Worm (Caenorhabditis elegans) whole organism, L4 larva: ENCODE measurements around the gene T04C12.33.
A peak's percentile ranks its signal among the peaks of the same experiment; 100 is the strongest.

Experiments
- F10B5.3 ChIP-seq: sonication (generic microtip); optimal IDR thresholded peaks from 2 replicates; lab custom pipeline; 2016; ENCODE audit warnings: mild to moderate bottlenecking, missing genetic modification characterization, missing compliant biosample characterization
- F49E8.2 ChIP-seq: sonication (generic microtip); optimal IDR thresholded peaks from 2 replicates; lab custom pipeline; 2016; ENCODE audit warnings: missing compliant biosample characterization, mild to moderate bottlenecking, missing genetic modification characterization, borderline replicate concordance
- T20F7.1 ChIP-seq: fragments of 200-800 bp; sonication (Bioruptor generic); optimal IDR thresholded peaks from 2 replicates; lab custom pipeline; 2018; ENCODE audit warnings: mild to moderate bottlenecking, missing genetic modification characterization, missing compliant biosample characterization
- Y105C5A.15 ChIP-seq: fragments of 200-800 bp; sonication (Bioruptor generic); IDR thresholded peaks from 2 replicates; pipeline ENCODE4 v1.3.6; 2022; ENCODE audit warnings: missing genetic modification characterization, missing compliant biosample characterization
- Y75B8A.6 ChIP-seq: fragments of 200-800 bp; sonication (Bioruptor generic); IDR thresholded peaks from 2 replicates; pipeline ENCODE4 v1.3.6; 2022; ENCODE audit warnings: missing genetic modification reagents, missing genetic modification characterization, missing compliant biosample characterization
- aha-1 ChIP-seq: fragments of 150-350 bp; peaks from one replicate; lab custom pipeline; 2014; ENCODE audit warnings: missing biosample characterization, missing genetic modification characterization
- arid-1 ChIP-seq: fragments of 200-800 bp; sonication (Bioruptor generic); conservative IDR thresholded peaks from 2 replicates; pipeline ENCODE4 v1.3.6; 2022; ENCODE audit warnings: missing genetic modification reagents, missing genetic modification characterization, missing compliant biosample characterization
- ceh-20 ChIP-seq: fragments of 200-800 bp; sonication (Bioruptor generic); IDR thresholded peaks from 2 replicates; pipeline ENCODE4 v1.3.6; 2022; ENCODE audit warnings: missing genetic modification reagents, missing genetic modification characterization, missing compliant biosample characterization
- ceh-28 ChIP-seq: fragments of 150-350 bp; optimal IDR thresholded peaks from 2 replicates; lab custom pipeline; 2014; ENCODE audit warnings: missing biosample characterization, missing genetic modification reagents, missing genetic modification characterization
- ceh-44 ChIP-seq: fragments of 200-800 bp; sonication (Bioruptor generic); IDR thresholded peaks from 2 replicates; pipeline ENCODE4 v1.3.6; 2022; ENCODE audit warnings: missing genetic modification reagents, missing genetic modification characterization, missing compliant biosample characterization
- ces-1 ChIP-seq: fragments of 150-350 bp; sonication (generic microtip); optimal IDR thresholded peaks from 4 replicates; lab custom pipeline; 2014; ENCODE audit warnings: missing biosample characterization, missing genetic modification reagents, missing genetic modification characterization
- daf-16 ChIP-seq, 3 experiments: sonication (generic microtip); optimal IDR thresholded peaks; 2 replicates each; lab custom pipeline; 2016 to 2017; ENCODE audit warnings: missing genetic modification characterization in 3 of 3, missing genetic modification reagents in 3 of 3, mild to moderate bottlenecking in 2 of 3, missing compliant biosample characterization in 2 of 3, missing biosample characterization in 1 of 3, moderate library complexity in 1 of 3
- daf-19 ChIP-seq: fragments of 200-800 bp; sonication (Bioruptor generic); conservative IDR thresholded peaks from 2 replicates; pipeline ENCODE4 v1.3.6; 2022; ENCODE audit warnings: missing genetic modification characterization, missing compliant biosample characterization
- dve-1 ChIP-seq: sonication (generic microtip); optimal IDR thresholded peaks from 2 replicates; lab custom pipeline; 2017; ENCODE audit warnings: antibody characterized with exemption, mild to moderate bottlenecking, missing genetic modification characterization, missing compliant biosample characterization; ENCODE audit not compliant: insufficient read depth
- egl-27 ChIP-seq: sonication (generic microtip); optimal IDR thresholded peaks from 3 replicates; lab custom pipeline; 2017; ENCODE audit warnings: missing biosample characterization, missing genetic modification reagents, missing genetic modification characterization
- fkh-10 ChIP-seq: fragments of 150-350 bp; optimal IDR thresholded peaks from 2 replicates; lab custom pipeline; 2014; ENCODE audit warnings: missing biosample characterization, missing genetic modification reagents, missing genetic modification characterization
- hif-1 ChIP-seq, 2 experiments: sonication (generic microtip); optimal IDR thresholded peaks; 2 replicates each; lab custom pipeline; 2016 to 2017; ENCODE audit warnings: missing compliant biosample characterization in 2 of 2, missing genetic modification characterization in 2 of 2, missing genetic modification reagents in 2 of 2, missing genotype in 2 of 2, mild to moderate bottlenecking in 1 of 2
- hlh-30 ChIP-seq: sonication (generic microtip); optimal IDR thresholded peaks from 2 replicates; lab custom pipeline; 2017; ENCODE audit warnings: antibody characterized with exemption, mild to moderate bottlenecking, missing genetic modification characterization, missing compliant biosample characterization; ENCODE audit not compliant: insufficient read depth
- lin-1 ChIP-seq: fragments of 200-800 bp; sonication (Bioruptor generic); IDR thresholded peaks from 2 replicates; pipeline ENCODE4 v1.3.6; 2022; ENCODE audit warnings: missing genetic modification reagents, missing genetic modification characterization, missing compliant biosample characterization
- lin-29 ChIP-seq: fragments of 200-800 bp; sonication (Bioruptor generic); IDR thresholded peaks from 2 replicates; pipeline ENCODE4 v1.3.6; 2022; ENCODE audit warnings: missing genetic modification reagents, missing genetic modification characterization, missing compliant biosample characterization
- lir-3 ChIP-seq: sonication (generic microtip); optimal IDR thresholded peaks from 2 replicates; lab custom pipeline; 2016; ENCODE audit warnings: mild to moderate bottlenecking, missing genetic modification characterization, missing compliant biosample characterization
- lsy-2 ChIP-seq, 2 experiments: fragments of 150-350 bp in 1 of 2; sonication (generic microtip) in 1 of 2; optimal IDR thresholded peaks; 2 replicates each; lab custom pipeline; 2014 to 2017; ENCODE audit warnings: missing biosample characterization in 2 of 2, missing genetic modification characterization in 2 of 2
- mdl-1 ChIP-seq, 2 experiments: fragments of 150-350 bp in 1 of 2; sonication (generic microtip) in 1 of 2; optimal IDR thresholded peaks; 2 replicates each; lab custom pipeline; 2014 to 2017; ENCODE audit warnings: missing biosample characterization in 2 of 2, missing genetic modification characterization in 2 of 2
- nhr-102 ChIP-seq: sonication (generic microtip); optimal IDR thresholded peaks from 2 replicates; lab custom pipeline; 2016; ENCODE audit warnings: mild to moderate bottlenecking, missing genetic modification characterization, moderate library complexity, missing compliant biosample characterization
- nhr-111 ChIP-seq: fragments of 200-800 bp; sonication (Bioruptor generic); optimal IDR thresholded peaks from 2 replicates; lab custom pipeline; 2018; ENCODE audit warnings: mild to moderate bottlenecking, missing genetic modification characterization, missing compliant biosample characterization
- nhr-237 ChIP-seq: sonication (generic microtip); optimal IDR thresholded peaks from 2 replicates; lab custom pipeline; 2017; ENCODE audit warnings: missing biosample characterization, missing genetic modification characterization
- nhr-25 ChIP-seq: sonication (generic microtip); optimal IDR thresholded peaks from 2 replicates; lab custom pipeline; 2017; ENCODE audit warnings: missing genetic modification characterization, mild to moderate bottlenecking, missing compliant biosample characterization, antibody characterized with exemption, moderate library complexity, borderline replicate concordance; ENCODE audit not compliant: insufficient read depth
- nhr-28 ChIP-seq: fragments of 150-350 bp; optimal IDR thresholded peaks from 2 replicates; lab custom pipeline; 2014; ENCODE audit warnings: missing biosample characterization, missing genetic modification characterization
- nhr-41 ChIP-seq: fragments of 200-800 bp; sonication (Bioruptor generic); IDR thresholded peaks from 2 replicates; pipeline ENCODE4 v1.3.6; 2022; ENCODE audit warnings: missing genetic modification reagents, missing genetic modification characterization, missing compliant biosample characterization
- nhr-77 ChIP-seq: fragments of 150-350 bp; optimal IDR thresholded peaks from 2 replicates; lab custom pipeline; 2014; ENCODE audit warnings: missing biosample characterization, missing genetic modification characterization
- php-3 ChIP-seq: fragments of 200-800 bp; sonication (Bioruptor generic); IDR thresholded peaks from 2 replicates; pipeline ENCODE4 v1.3.6; 2022; ENCODE audit warnings: missing genetic modification reagents, missing genetic modification characterization, missing compliant biosample characterization
- pqm-1 ChIP-seq: sonication (generic microtip); optimal IDR thresholded peaks from 2 replicates; lab custom pipeline; 2017; ENCODE audit warnings: missing biosample characterization, missing genetic modification characterization
- set-16 ChIP-seq: fragments of 200-800 bp; sonication (Bioruptor generic); IDR thresholded peaks from 2 replicates; pipeline ENCODE4 v1.3.6; 2022; ENCODE audit warnings: missing genetic modification reagents, missing genetic modification characterization, missing compliant biosample characterization
- unc-130 ChIP-seq: sonication (generic microtip); optimal IDR thresholded peaks from 2 replicates; lab custom pipeline; 2016; ENCODE audit warnings: missing genetic modification reagents, missing genetic modification characterization, missing compliant biosample characterization
- unc-39 ChIP-seq: sonication (generic microtip); optimal IDR thresholded peaks from 2 replicates; lab custom pipeline; 2017; ENCODE audit warnings: missing biosample characterization, missing genetic modification characterization
- unc-62 ChIP-seq, 3 experiments: fragments of 150-350 bp in 1 of 3; sonication (generic microtip); optimal IDR thresholded peaks in 2 of 3; peaks in 1 of 3; 1 replicate in 1 of 3; 2 replicates in 2 of 3; lab custom pipeline; 2014 to 2017; ENCODE audit warnings: missing biosample characterization in 3 of 3, missing genetic modification characterization in 3 of 3, missing genetic modification reagents in 3 of 3, missing genotype in 1 of 3
- zfp-3 ChIP-seq: fragments of 200-800 bp; sonication (Bioruptor generic); conservative IDR thresholded peaks from 2 replicates; pipeline ENCODE4 v1.3.6; 2022; ENCODE audit warnings: missing genetic modification reagents, missing genetic modification characterization, missing compliant biosample characterization
- ztf-11 ChIP-seq: fragments of 150-350 bp; optimal IDR thresholded peaks from 2 replicates; lab custom pipeline; 2014; ENCODE audit warnings: missing biosample characterization, missing genetic modification characterization

The T04C12.33 gene

DNA sequence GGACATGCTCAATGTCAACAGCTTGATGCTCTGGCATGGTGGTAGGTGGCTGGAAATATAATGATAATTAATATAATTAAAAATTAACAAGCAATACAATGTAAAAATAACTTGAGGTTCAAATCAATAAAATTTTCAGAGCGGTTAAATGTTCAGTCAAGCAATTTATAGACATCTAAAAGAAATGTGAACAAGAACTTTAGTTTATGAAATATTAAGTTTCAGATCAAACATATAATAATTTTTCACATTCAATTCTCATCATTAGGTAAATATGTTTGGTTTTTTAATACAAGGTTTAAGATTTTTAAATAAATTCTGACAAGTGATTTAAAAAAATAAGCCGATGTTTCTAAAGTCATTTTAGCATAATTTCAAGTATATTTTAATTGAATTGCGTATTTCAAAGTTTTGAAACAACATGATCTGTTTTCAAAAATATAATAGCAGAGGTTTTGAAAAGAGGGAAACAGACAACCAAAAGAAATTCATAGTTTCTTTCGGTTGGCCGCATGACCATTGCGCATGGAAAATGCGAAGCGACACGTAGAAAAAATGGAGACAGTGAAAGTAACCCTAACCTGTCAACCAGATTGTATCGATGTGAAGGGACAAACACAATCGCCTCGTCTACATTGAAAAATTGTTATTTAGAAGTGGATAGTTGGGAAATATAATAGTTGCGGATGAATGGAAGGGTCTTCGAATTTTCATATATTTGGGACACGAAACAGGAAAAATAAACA lies 8.4 kb downstream of the T04C12.33 start, which contains the start of gene T04C12.11:
Gene T04C12.11 (minus strand): TSS at position 51 of the 746 bp plus-strand sequence.
- TF ChIP-seq F49E8.2 (tag; lab: Kevin White, UChicago) (no peak), nhr-25 (tag; lab: Kevin White, UChicago) (peak; percentile 18), mdl-1 (tag; optimal IDR thresholded peaks at IDR 0.05; lab: Kevin White, UChicago) (peak in 1 of 2 experiments; percentile 16), ztf-11 (tag; lab: Kevin White, UChicago) (no peak), nhr-28 (tag; lab: Kevin White, UChicago) (peak; percentile 23), Y105C5A.15 (GFP tag; lab: Robert Waterston, UW) (no peak), T20F7.1 (peak; percentile 34), aha-1 (tag; lab: Kevin White, UChicago) (no peak), hlh-30 (tag; lab: Kevin White, UChicago) (peak; percentile 61), dve-1 (tag; lab: Kevin White, UChicago) (no peak), lsy-2 (tag; optimal IDR thresholded peaks at IDR 0.05; lab: Kevin White, UChicago) (peak in 1 of 2 experiments; percentile 24)

DNA sequence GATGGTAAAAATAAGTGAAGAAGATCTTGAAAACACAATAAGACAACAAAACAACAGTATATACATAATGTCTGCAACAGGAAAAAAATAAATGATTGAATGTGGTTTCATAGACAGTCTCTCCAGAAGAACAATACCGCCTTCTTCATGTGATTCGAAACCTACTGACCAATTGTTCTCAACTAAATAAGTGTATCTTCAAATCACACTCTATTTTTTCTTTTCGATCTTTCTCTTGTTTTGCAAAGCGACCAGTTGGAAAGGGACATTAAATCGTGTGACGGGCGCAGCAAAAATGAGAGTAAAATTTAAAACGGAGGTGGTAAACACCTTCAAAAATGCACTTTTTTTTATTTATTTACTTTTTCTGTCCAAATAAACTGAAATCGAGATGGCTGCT lies 9.9 kb downstream of the T04C12.33 start:
- peak in 1 of 2 experiments; percentile 65 for TF ChIP-seq daf-16 (GFP tag; optimal IDR thresholded peaks at IDR 0.05; lab: Kevin White, UChicago)
- TF ChIP-seq daf-16 (tag; optimal IDR thresholded peaks at IDR 0.05; lab: Kevin White, UChicago): no peak
- no peak for TF ChIP-seq unc-130 (GFP tag; lab: Kevin White, UChicago)
- TF ChIP-seq mdl-1 (tag; optimal IDR thresholded peaks at IDR 0.05; lab: Kevin White, UChicago): peak in 1 of 2 experiments; percentile 14
- TF ChIP-seq ceh-20 (GFP tag; lab: Robert Waterston, UW): no peak
- TF ChIP-seq Y75B8A.6 (GFP tag; lab: Robert Waterston, UW): no peak
- peak in 1 of 2 experiments; percentile 81 for TF ChIP-seq unc-62 (GFP tag; optimal IDR thresholded peaks at IDR 0.05 in 1 of 2; lab: Kevin White, UChicago)
- no peak for TF ChIP-seq unc-62 (tag; optimal IDR thresholded peaks at IDR 0.05; lab: Kevin White, UChicago)
- peak; percentile 62 for TF ChIP-seq hlh-30 (tag; lab: Kevin White, UChicago)
- TF ChIP-seq, all 104 proteins: peak for 4

DNA sequence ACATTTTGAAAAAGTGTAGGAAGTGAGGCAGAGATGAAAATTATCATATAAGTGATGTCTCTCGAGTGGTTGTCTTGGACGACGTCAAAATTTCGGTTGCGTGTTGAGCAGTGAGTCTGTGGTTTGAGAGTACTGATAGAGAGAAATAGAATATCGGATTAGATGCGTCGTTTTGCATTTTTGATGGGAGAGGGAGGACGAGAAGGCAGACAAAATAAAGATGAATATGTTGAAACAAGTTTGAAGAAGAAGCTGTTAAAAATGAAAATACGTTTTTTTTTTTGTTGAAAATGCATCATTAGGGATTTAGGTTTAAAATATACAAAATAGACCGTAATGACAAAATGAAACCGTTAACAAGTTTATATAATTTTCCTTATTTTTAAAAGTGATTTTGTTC lies 11.1 kb downstream of the T04C12.33 start, which contains the start of gene T04C12.9:
Gene T04C12.9 (minus strand): TSS at position 101 of the 400 bp plus-strand sequence.
- TF ChIP-seq nhr-102 (tag; lab: Kevin White, UChicago) (no peak), aha-1 (tag; lab: Kevin White, UChicago) (peak; percentile 23), F49E8.2 (tag; lab: Kevin White, UChicago) (no peak), nhr-111 (GFP tag; lab: Kevin White, UChicago) (no peak), unc-62 (GFP tag; optimal IDR thresholded peaks at IDR 0.05 in 1 of 2; lab: Kevin White, UChicago) (peak in 1 of 2 experiments; percentile 4), unc-62 (tag; optimal IDR thresholded peaks at IDR 0.05; lab: Kevin White, UChicago) (no peak), nhr-41 (GFP tag; lab: Robert Waterston, UW) (no peak), lir-3 (tag; lab: Kevin White, UChicago) (no peak), lin-29 (GFP tag; lab: Robert Waterston, UW) (no peak), daf-19 (GFP tag; lab: Robert Waterston, UW) (no peak)

DNA sequence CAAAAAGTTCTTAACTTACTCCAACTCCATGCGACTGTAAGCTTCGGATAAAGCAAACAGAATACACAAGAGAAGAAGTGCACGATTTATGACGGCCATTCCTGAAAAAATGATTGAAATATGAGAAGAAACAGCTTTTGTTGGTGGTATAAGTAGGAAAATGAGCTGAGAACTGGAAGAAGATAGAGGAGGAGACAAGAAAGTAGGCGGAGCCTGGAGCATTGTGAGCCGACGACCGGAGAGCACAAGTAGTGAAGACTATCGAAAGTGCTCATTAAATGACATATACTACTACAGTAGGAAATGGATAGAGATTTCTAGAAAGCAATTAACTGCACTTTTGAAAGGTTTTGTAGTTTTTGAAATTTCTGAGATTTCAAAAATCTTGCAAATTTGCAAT lies 13.5 kb downstream of the T04C12.33 start, which contains the start of gene nlp-80:
Gene nlp-80 (minus strand): TSS at position 101 of the 400 bp plus-strand sequence.
- TF ChIP-seq unc-39 (tag; lab: Kevin White, UChicago) (no peak), ces-1 (GFP tag; lab: Kevin White, UChicago) (no peak), egl-27 (tag; lab: Kevin White, UChicago) (no peak)

DNA sequence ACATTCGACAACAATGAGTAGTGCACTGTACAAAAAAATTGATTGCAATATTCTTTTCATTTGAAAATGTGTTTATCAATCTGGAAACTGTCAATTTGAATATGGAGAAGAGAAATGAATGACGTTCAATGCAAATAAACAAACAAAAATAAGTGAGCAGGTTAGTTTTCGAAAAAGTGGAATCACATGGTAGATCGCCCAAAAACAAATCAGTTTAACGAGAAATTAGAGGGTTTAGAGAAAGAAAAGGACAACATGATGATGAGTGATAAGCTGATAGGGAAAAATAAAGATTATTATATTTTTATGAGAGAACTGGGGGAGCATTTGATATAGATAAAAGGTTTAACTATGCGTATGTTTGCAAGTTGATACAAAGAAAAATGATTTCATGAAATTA lies 17.3 kb downstream of the T04C12.33 start, which contains the start of gene T04C12.8:
Gene T04C12.8 (minus strand): TSS at position 82 of the 400 bp plus-strand sequence.
- TF ChIP-seq lin-1: peak; percentile 52
- TF ChIP-seq nhr-77 (tag; lab: Kevin White, UChicago): peak; percentile 92
- no peak for TF ChIP-seq F10B5.3 (tag; lab: Kevin White, UChicago)
- 0 out of 2 replicates have a peak, but pooled peaks have one; percentile 41 for TF ChIP-seq ceh-20 (GFP tag; lab: Robert Waterston, UW)
- TF ChIP-seq hif-1 (tag; optimal IDR thresholded peaks at IDR 0.05; lab: Kevin White, UChicago): peak in 1 of 2 experiments; percentile 27
- TF ChIP-seq ceh-44 (GFP tag; lab: Robert Waterston, UW): no peak
- peak; percentile 94 for TF ChIP-seq pqm-1 (tag; lab: Kevin White, UChicago)
- no peak for TF ChIP-seq nhr-237 (tag; lab: Kevin White, UChicago)
- TF ChIP-seq ceh-28 (tag; lab: Kevin White, UChicago): no peak
- peak in 1 of 2 experiments; percentile 53 for TF ChIP-seq lsy-2 (tag; optimal IDR thresholded peaks at IDR 0.05; lab: Kevin White, UChicago)
- TF ChIP-seq arid-1 (GFP tag; lab: Robert Waterston, UW): no peak
- TF ChIP-seq php-3 (GFP tag; lab: Robert Waterston, UW): peak; percentile 94
- no peak for TF ChIP-seq fkh-10 (GFP tag; lab: Kevin White, UChicago)
- TF ChIP-seq zfp-3: no peak
- TF ChIP-seq mdl-1 (tag; optimal IDR thresholded peaks at IDR 0.05; lab: Kevin White, UChicago): peak in 1 of 2 experiments; percentile 77
- no peak for TF ChIP-seq set-16
